Worm (Caenorhabditis elegans) whole organism, L3 larva: ENCODE data around the gene T11F9.14.

Source experiments
- ZK546.5 ChIP-seq: sonication (generic microtip); optimal IDR thresholded peaks from 2 replicates; lab custom pipeline; 2017; ENCODE audit warnings: missing biosample characterization, missing genetic modification characterization
- ama-1 ChIP-seq: fragments of 150-350 bp; optimal IDR thresholded peaks from 2 replicates; lab custom pipeline; 2018
- ceh-16 ChIP-seq: sonication (generic microtip); optimal IDR thresholded peaks from 2 replicates; lab custom pipeline; 2017; ENCODE audit warnings: missing biosample characterization, missing genetic modification characterization
- ceh-28 ChIP-seq: fragments of 150-350 bp; optimal IDR thresholded peaks from 2 replicates; lab custom pipeline; 2014; ENCODE audit warnings: missing biosample characterization, missing genetic modification reagents, missing genetic modification characterization
- ceh-82 ChIP-seq: fragments of 150-350 bp; optimal IDR thresholded peaks from 2 replicates; lab custom pipeline; 2014; ENCODE audit warnings: missing biosample characterization, missing genetic modification characterization
- egl-27 ChIP-seq: sonication (generic microtip); optimal IDR thresholded peaks from 4 replicates; lab custom pipeline; 2017; ENCODE audit warnings: missing biosample characterization, missing genetic modification reagents, missing genetic modification characterization
- egl-5 ChIP-seq: fragments of 150-350 bp; optimal IDR thresholded peaks from 2 replicates; lab custom pipeline; 2017; ENCODE audit warnings: missing biosample characterization, missing genetic modification reagents, missing genetic modification characterization, inconsistent platforms
- elt-1 ChIP-seq: fragments of 150-350 bp; optimal IDR thresholded peaks from 2 replicates; lab custom pipeline; 2014; ENCODE audit warnings: missing biosample characterization, missing genetic modification characterization
- elt-3 ChIP-seq, 3 experiments: fragments of 150-350 bp in 1 of 3; sonication (generic microtip) in 2 of 3; optimal IDR thresholded peaks; 2 replicates in 2 of 3; 4 replicates in 1 of 3; lab custom pipeline; 2014 to 2017; ENCODE audit warnings: missing biosample characterization in 3 of 3, missing genetic modification characterization in 3 of 3
- eor-1 ChIP-seq, 2 experiments: fragments of 150-350 bp; optimal IDR thresholded peaks; 2 replicates each; lab custom pipeline; 2014 to 2018; ENCODE audit warnings: missing biosample characterization in 2 of 2, missing genetic modification characterization in 2 of 2
- fkh-10 ChIP-seq: sonication (generic microtip); optimal IDR thresholded peaks from 2 replicates; lab custom pipeline; 2017; ENCODE audit warnings: missing biosample characterization, missing genetic modification reagents, missing genetic modification characterization
- fos-1 ChIP-seq: fragments of 150-350 bp; optimal IDR thresholded peaks from 2 replicates; lab custom pipeline; 2014; ENCODE audit warnings: missing biosample characterization, missing genetic modification characterization
- hmg-11 ChIP-seq: sonication (generic microtip); optimal IDR thresholded peaks from 2 replicates; lab custom pipeline; 2016; ENCODE audit warnings: missing genetic modification characterization, missing compliant biosample characterization
- lin-15B ChIP-seq: fragments of 150-350 bp; optimal IDR thresholded peaks from 2 replicates; lab custom pipeline; 2014; ENCODE audit warnings: missing biosample characterization, missing genetic modification characterization
- lin-39 ChIP-seq: fragments of 150-350 bp; optimal IDR thresholded peaks from 2 replicates; lab custom pipeline; 2018; ENCODE audit warnings: missing biosample characterization, missing genetic modification reagents, missing genetic modification characterization
- lsy-12 ChIP-seq: sonication (generic microtip); optimal IDR thresholded peaks from 2 replicates; lab custom pipeline; 2016; ENCODE audit warnings: mild to moderate bottlenecking, missing genetic modification characterization, missing compliant biosample characterization
- mdl-1 ChIP-seq: fragments of 150-350 bp; optimal IDR thresholded peaks from 2 replicates; lab custom pipeline; 2014; ENCODE audit warnings: missing biosample characterization, missing genetic modification characterization
- mml-1 ChIP-seq: fragments of 150-350 bp; sonication (generic microtip); optimal IDR thresholded peaks from 3 replicates; lab custom pipeline; 2014; ENCODE audit warnings: missing biosample characterization, missing genetic modification characterization
- nfya-1 ChIP-seq: sonication (generic microtip); optimal IDR thresholded peaks from 2 replicates; lab custom pipeline; 2017; ENCODE audit warnings: missing genetic modification characterization, mild to moderate bottlenecking, missing compliant biosample characterization, antibody characterized with exemption, moderate library complexity; ENCODE audit not compliant: insufficient read depth
- nhr-11 ChIP-seq: fragments of 150-350 bp; optimal IDR thresholded peaks from 2 replicates; lab custom pipeline; 2014; ENCODE audit warnings: missing biosample characterization, missing genetic modification characterization
- nhr-12 ChIP-seq: fragments of 150-350 bp; optimal IDR thresholded peaks from 2 replicates; lab custom pipeline; 2014; ENCODE audit warnings: missing biosample characterization, missing genetic modification characterization
- nhr-23 ChIP-seq: fragments of 150-350 bp; optimal IDR thresholded peaks from 2 replicates; lab custom pipeline; 2014; ENCODE audit warnings: missing biosample characterization, missing genetic modification reagents, missing genetic modification characterization
- nhr-28 ChIP-seq: fragments of 150-350 bp; optimal IDR thresholded peaks from 2 replicates; lab custom pipeline; 2014; ENCODE audit warnings: missing biosample characterization, missing genetic modification characterization
- nhr-43 ChIP-seq: sonication (generic microtip); optimal IDR thresholded peaks from 2 replicates; lab custom pipeline; 2016; ENCODE audit warnings: mild to moderate bottlenecking, missing genetic modification characterization, missing compliant biosample characterization; ENCODE audit not compliant: poor library complexity, severe bottlenecking
- nhr-67 ChIP-seq: fragments of 150-350 bp; optimal IDR thresholded peaks from 2 replicates; lab custom pipeline; 2014; ENCODE audit warnings: missing biosample characterization, missing genetic modification characterization
- nhr-77 ChIP-seq: fragments of 150-350 bp; optimal IDR thresholded peaks from 2 replicates; lab custom pipeline; 2014; ENCODE audit warnings: missing biosample characterization, missing genetic modification characterization
- pha-4 ChIP-seq: fragments of 150-350 bp; optimal IDR thresholded peaks from 2 replicates; lab custom pipeline; 2014; ENCODE audit warnings: missing biosample characterization, missing genetic modification reagents, missing genetic modification characterization
- pqm-1 ChIP-seq: fragments of 150-350 bp; optimal IDR thresholded peaks from 2 replicates; lab custom pipeline; 2017; ENCODE audit warnings: missing biosample characterization, missing genetic modification characterization, inconsistent platforms
- sea-2 ChIP-seq: fragments of 150-350 bp; sonication (generic microtip); optimal IDR thresholded peaks from 4 replicates; lab custom pipeline; 2014; ENCODE audit warnings: missing biosample characterization, missing genetic modification reagents, missing genetic modification characterization
- skn-1 ChIP-seq: fragments of 150-350 bp; optimal IDR thresholded peaks from 2 replicates; lab custom pipeline; 2014; ENCODE audit warnings: missing biosample characterization, missing genetic modification characterization
- snpc-4 ChIP-seq: fragments of 150-350 bp; optimal IDR thresholded peaks from 2 replicates; lab custom pipeline; 2014; ENCODE audit warnings: missing biosample characterization, missing genetic modification characterization
- tbx-2 ChIP-seq: sonication (generic microtip); optimal IDR thresholded peaks from 2 replicates; lab custom pipeline; 2016; ENCODE audit warnings: mild to moderate bottlenecking, missing genetic modification characterization, missing compliant biosample characterization
- unc-62 ChIP-seq: fragments of 150-350 bp; sonication (generic microtip); optimal IDR thresholded peaks from 4 replicates; lab custom pipeline; 2014; ENCODE audit warnings: missing biosample characterization, missing genetic modification reagents, missing genetic modification characterization
- ztf-11 ChIP-seq: fragments of 150-350 bp; optimal IDR thresholded peaks from 2 replicates; lab custom pipeline; 2014; ENCODE audit warnings: missing biosample characterization, missing genetic modification characterization
- ztf-4 ChIP-seq: fragments of 150-350 bp; optimal IDR thresholded peaks from 2 replicates; lab custom pipeline; 2014; ENCODE audit warnings: missing biosample characterization, missing genetic modification characterization

T11F9.14 gene

DNA sequence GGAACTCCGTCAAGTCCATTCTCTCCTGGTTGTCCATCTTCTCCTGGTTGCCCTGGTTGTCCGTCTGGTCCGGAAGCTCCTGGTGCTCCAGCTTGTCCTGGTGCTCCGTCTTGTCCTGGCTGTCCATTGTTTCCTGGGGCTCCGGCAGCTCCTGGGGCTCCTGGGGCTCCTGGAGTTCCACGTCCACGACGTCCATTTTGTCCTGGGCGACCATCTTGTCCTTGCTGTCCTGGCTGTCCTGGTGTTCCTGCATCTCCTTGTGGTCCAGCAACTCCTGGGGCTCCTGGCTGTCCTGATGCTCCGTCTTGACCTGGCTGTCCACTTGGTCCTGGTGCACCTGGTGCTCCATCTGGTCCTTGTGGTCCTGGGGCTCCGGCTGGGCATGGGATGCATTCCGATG, 31.2 kb downstream of the T11F9.14 start:
- no peak for TF ChIP-seq ztf-11 (tag; lab: Kevin White, UChicago)
- TF ChIP-seq egl-5 (tag; lab: Kevin White, UChicago), result no peak
- no peak for TF ChIP-seq nhr-23 (tag; lab: Kevin White, UChicago)
- no peak for TF ChIP-seq ceh-82 (tag; lab: Kevin White, UChicago)
- TF ChIP-seq fkh-10, result no peak
- TF ChIP-seq nhr-77 (tag; lab: Kevin White, UChicago), result no peak
- no peak for TF ChIP-seq lin-15B (tag; lab: Kevin White, UChicago)
- TF ChIP-seq nhr-12 (tag; lab: Kevin White, UChicago), result no peak
- TF ChIP-seq lsy-12, result no peak
- TF ChIP-seq pha-4 (tag; lab: Kevin White, UChicago), result no peak
- no peak for TF ChIP-seq ceh-28 (tag; lab: Kevin White, UChicago)
- no peak for TF ChIP-seq skn-1 (tag; lab: Kevin White, UChicago)
- TF ChIP-seq ceh-16 (tag; lab: Kevin White, UChicago), result no peak
- no peak for TF ChIP-seq pqm-1 (tag; lab: Kevin White, UChicago)
- TF ChIP-seq mml-1 (tag; lab: Kevin White, UChicago), result no peak
- no peak for TF ChIP-seq ZK546.5 (tag; lab: Kevin White, UChicago)

DNA sequence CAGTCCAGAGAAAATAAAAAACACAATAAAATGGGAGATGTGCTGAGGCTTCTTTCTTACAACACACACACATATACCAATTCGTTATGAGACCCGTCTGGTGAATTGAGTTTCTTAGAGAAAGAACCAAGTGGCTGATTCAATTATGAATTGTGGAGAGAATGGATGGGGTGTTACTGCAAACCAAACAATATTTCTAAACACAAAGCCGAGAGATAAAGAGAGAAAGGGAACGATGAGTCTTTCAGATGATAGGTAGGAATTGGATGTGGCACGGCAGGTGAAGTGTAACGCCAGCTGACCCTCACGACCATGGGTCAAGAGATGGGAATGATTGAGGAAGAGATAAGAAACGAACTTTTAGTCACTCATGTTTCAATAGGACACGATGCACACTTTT, 34.3 kb downstream of the T11F9.14 start, which contains the start of gene mig-17:
Gene mig-17 (plus strand): TSS at position 389 of the 400 bp plus-strand sequence.
- TF ChIP-seq nfya-1 (tag; lab: Kevin White, UChicago), result peak; percentile 23
- no peak for TF ChIP-seq eor-1 (tag; optimal IDR thresholded peaks at IDR 0.05; lab: Kevin White, UChicago)
- TF ChIP-seq egl-5 (tag; lab: Kevin White, UChicago), result peak; percentile 53
- TF ChIP-seq ztf-4 (tag; lab: Kevin White, UChicago), result no peak
- TF ChIP-seq mdl-1, result no peak

DNA sequence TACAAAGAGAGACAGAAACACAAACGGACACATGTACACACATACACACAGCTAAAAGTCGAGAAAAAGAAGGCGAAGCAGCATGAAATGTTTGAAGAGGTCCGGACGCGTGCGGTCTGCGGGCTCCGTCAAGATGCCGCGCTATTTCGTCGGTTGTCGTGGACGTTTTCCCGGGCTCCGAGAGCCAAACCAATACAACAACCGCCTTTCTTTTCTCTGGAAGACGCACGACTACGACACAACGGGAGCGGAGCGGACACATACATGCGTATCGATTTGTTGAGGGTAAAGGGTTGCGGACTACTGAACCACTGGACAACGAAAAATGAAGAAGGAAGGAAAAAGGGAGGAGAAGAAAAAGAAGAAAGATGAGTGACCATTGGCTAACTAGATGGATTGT, 35.3 kb downstream of the T11F9.14 start:
- peak; percentile 30 for TF ChIP-seq hmg-11 (tag; lab: Kevin White, UChicago)
- TF ChIP-seq lin-39 (tag; lab: Kevin White, UChicago), result peak; percentile 73
- TF ChIP-seq ceh-28 (tag; lab: Kevin White, UChicago), result peak; percentile 28
- no peak for TF ChIP-seq nhr-67 (tag; lab: Kevin White, UChicago)
- no peak for TF ChIP-seq fos-1
- peak; percentile 48 for TF ChIP-seq egl-5 (tag; lab: Kevin White, UChicago)
- TF ChIP-seq snpc-4 (tag; lab: Kevin White, UChicago), result peak; percentile 20
- peak; percentile 86 for TF ChIP-seq nfya-1 (tag; lab: Kevin White, UChicago)
- peak; percentile 52 for TF ChIP-seq unc-62 (GFP tag; lab: Kevin White, UChicago)

DNA sequence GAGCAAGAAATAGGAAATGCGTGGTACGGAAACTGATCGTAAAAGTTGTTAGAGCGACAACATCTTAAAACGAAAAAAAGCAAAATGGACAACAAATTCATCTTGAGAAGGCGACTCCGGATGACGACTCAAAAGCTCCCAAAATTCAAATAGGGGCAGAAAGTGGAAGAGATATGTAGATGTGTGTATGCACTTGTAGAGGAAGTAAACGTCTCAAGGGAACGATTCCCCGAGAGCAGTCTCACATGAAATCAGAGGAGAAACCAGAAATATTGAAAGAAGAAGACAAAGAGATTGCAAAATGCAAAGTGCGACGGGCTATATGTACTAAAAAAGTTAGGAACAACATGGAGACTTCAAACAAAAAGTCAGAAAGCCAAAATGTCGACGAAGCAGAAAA, 37.1 kb downstream of the T11F9.14 start, which contains the start of gene F57B7.2:
Gene F57B7.2 (minus strand): TSS at position 101 of the 400 bp plus-strand sequence.
- TF ChIP-seq nfya-1 (tag; lab: Kevin White, UChicago) (peak; percentile 16), unc-62 (GFP tag; lab: Kevin White, UChicago) (peak; percentile 6), elt-3 (tag; optimal IDR thresholded peaks at IDR 0.05; lab: Kevin White, UChicago) (no peak)

DNA sequence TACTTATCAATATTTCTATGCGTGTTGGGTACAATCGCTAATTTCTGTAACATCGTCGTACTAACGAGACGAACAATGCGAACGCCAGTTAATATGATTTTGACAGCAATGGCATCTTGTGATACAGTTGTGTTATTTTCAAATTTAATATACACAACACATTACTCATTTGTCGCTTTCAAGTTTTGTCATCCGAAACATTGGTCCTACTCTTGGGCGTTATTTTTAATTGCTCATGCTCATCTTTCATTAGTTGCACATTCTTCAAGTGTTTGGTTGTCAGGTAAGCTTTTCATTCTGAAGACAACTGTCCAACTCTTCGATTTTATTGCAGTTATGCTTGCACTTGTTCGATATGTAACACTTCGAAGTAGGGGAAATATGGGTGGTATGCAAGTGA, 41.4 kb downstream of the T11F9.14 start:
- TF ChIP-seq elt-1 (tag; lab: Kevin White, UChicago) (no peak), ztf-4 (tag; lab: Kevin White, UChicago) (no peak), ama-1 (lab: Kevin White, UChicago) (no peak), skn-1 (tag; lab: Kevin White, UChicago) (no peak), nhr-28 (tag; lab: Kevin White, UChicago) (no peak), pha-4 (tag; lab: Kevin White, UChicago) (no peak), nhr-23 (tag; lab: Kevin White, UChicago) (no peak), egl-27 (tag; lab: Kevin White, UChicago) (no peak), sea-2 (GFP tag; lab: Kevin White, UChicago) (no peak), nhr-11 (tag; lab: Kevin White, UChicago) (no peak), ceh-16 (tag; lab: Kevin White, UChicago) (no peak), tbx-2 (tag; lab: Kevin White, UChicago) (no peak), lin-39 (tag; lab: Kevin White, UChicago) (no peak), pqm-1 (tag; lab: Kevin White, UChicago) (no peak), nhr-43 (tag; lab: Kevin White, UChicago) (no peak), lin-15B (tag; lab: Kevin White, UChicago) (no peak)
